Worm (Caenorhabditis elegans): ENCODE data around the gene plc-4.

plc-4 gene

DNA sequence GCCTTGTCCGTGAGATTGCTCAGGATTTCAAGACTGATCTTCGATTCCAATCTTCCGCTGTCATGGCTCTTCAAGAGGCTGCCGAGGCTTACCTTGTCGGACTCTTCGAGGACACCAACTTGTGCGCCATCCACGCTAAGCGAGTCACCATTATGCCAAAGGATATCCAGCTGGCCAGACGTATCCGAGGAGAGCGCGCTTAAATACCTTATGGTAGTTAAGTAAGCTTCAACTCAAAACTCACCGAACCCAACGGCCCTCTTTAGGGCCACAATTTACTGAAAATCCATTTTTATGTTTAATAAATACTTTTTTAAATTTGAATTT lies 24.0 kb downstream of the plc-4 start (continued):
- no peak for TF ChIP-seq akir-1 (GFP tag; optimal IDR thresholded peaks at IDR 0.05)
- TF ChIP-seq nhr-27 (tag; optimal IDR thresholded peaks at IDR 0.05) = no peak
- no peak for TF ChIP-seq hlh-12 (tag; optimal IDR thresholded peaks at IDR 0.05)
- no peak for TF ChIP-seq ama-1 (optimal IDR thresholded peaks at IDR 0.05)
- no peak for TF ChIP-seq ama-1 (GFP tag; optimal IDR thresholded peaks at IDR 0.05)
- TF ChIP-seq attf-3 (GFP tag; conservative IDR thresholded peaks at IDR 0.05) = no peak
- no peak for TF ChIP-seq ets-4 (GFP tag; optimal IDR thresholded peaks at IDR 0.05)
- TF ChIP-seq K12H6.12 (tag; optimal IDR thresholded peaks at IDR 0.05) = no peak
- no peak for TF ChIP-seq ztf-3 (GFP tag; optimal IDR thresholded peaks at IDR 0.05)
- TF ChIP-seq ekl-4 (GFP tag; IDR thresholded peaks at IDR 0.05) = peak; percentile 57; the same call in 1 of the 2 replicates
- TF ChIP-seq B0261.1 (tag; optimal IDR thresholded peaks at IDR 0.05) = no peak
- TF ChIP-seq zim-3 (tag; optimal IDR thresholded peaks at IDR 0.05) = no peak
- TF ChIP-seq bed-2 (GFP tag; IDR thresholded peaks at IDR 0.05) = no peak
- peak; percentile 27 for TF ChIP-seq athp-1 (tag; optimal IDR thresholded peaks at IDR 0.05)
- TF ChIP-seq snpc-3.4 (tag; optimal IDR thresholded peaks at IDR 0.05) = no peak
- TF ChIP-seq D2030.7 (GFP tag; IDR thresholded peaks at IDR 0.05) = no peak
- TF ChIP-seq aptf-3 (GFP tag; IDR thresholded peaks at IDR 0.05) = no peak; the same call in 1 of the 2 replicates
- peak; percentile 84 for TF ChIP-seq lin-26 (GFP tag; IDR thresholded peaks at IDR 0.05)
- TF ChIP-seq die-1 (tag; optimal IDR thresholded peaks at IDR 0.05) = peak; percentile 53
- TF ChIP-seq B0336.3 (GFP tag; IDR thresholded peaks at IDR 0.05) = peak; percentile 84
- TF ChIP-seq attf-6 (GFP tag; IDR thresholded peaks at IDR 0.05) = peak; percentile 63
- no peak for TF ChIP-seq F33H1.4 (GFP tag; IDR thresholded peaks at IDR 0.05)
- TF ChIP-seq egl-44 (GFP tag; IDR thresholded peaks at IDR 0.05) = no peak; the same call in 1 of the 2 replicates
- no peak for TF ChIP-seq ceh-40 (GFP tag; IDR thresholded peaks at IDR 0.05)
- TF ChIP-seq K11D2.4 (GFP tag; IDR thresholded peaks at IDR 0.05) = no peak
- no peak for TF ChIP-seq rpc-1 (optimal IDR thresholded peaks at IDR 0.05)
- no peak for TF ChIP-seq rpc-1 (tag; optimal IDR thresholded peaks at IDR 0.05)
- no peak for TF ChIP-seq B0019.2 (GFP tag; conservative IDR thresholded peaks at IDR 0.05)
- no peak for TF ChIP-seq tbx-9 (tag; optimal IDR thresholded peaks at IDR 0.05; ENCODE audit: borderline replicate concordance)
- no peak for TF ChIP-seq sdz-38 (tag; optimal IDR thresholded peaks at IDR 0.05)
- TF ChIP-seq pbrm-1 (GFP tag; IDR thresholded peaks at IDR 0.05) = no peak
- peak; percentile 51 for TF ChIP-seq tlf-1 (GFP tag; optimal IDR thresholded peaks at IDR 0.05)
- no peak for TF ChIP-seq dpff-1 (tag; optimal IDR thresholded peaks at IDR 0.05)
- TF ChIP-seq snpc-1.3 (tag; optimal IDR thresholded peaks at IDR 0.05; ENCODE audit: insufficient read depth) = no peak
- TF ChIP-seq dpl-1 (GFP tag; optimal IDR thresholded peaks at IDR 0.05) = no peak
- no peak for TF ChIP-seq lin-35 (GFP tag; optimal IDR thresholded peaks at IDR 0.05)
- no peak; the same call in 1 of the 2 replicates for TF ChIP-seq Y79H2A.3 (GFP tag; conservative IDR thresholded peaks at IDR 0.05)
- peak; percentile 75; the same call in 1 of the 2 replicates for TF ChIP-seq cebp-2 (GFP tag; IDR thresholded peaks at IDR 0.05)
- no peak for TF ChIP-seq lin-40 (tag; optimal IDR thresholded peaks at IDR 0.05)
- no peak for TF ChIP-seq Y56A3A.18 (GFP tag; IDR thresholded peaks at IDR 0.05)
- TF ChIP-seq F23B12.7 (tag; optimal IDR thresholded peaks at IDR 0.05; ENCODE audit: insufficient read depth) = no peak
- no peak for TF ChIP-seq somi-1 (GFP tag; optimal IDR thresholded peaks at IDR 0.05)
- TF ChIP-seq madf-3 (GFP tag; IDR thresholded peaks at IDR 0.05) = no peak
- TF ChIP-seq cebp-1 (GFP tag; IDR thresholded peaks at IDR 0.05) = no peak
- no peak for TF ChIP-seq cebp-1 (tag; optimal IDR thresholded peaks at IDR 0.05)
- no peak for TF ChIP-seq F57A8.1 (GFP tag; optimal IDR thresholded peaks at IDR 0.05)
- TF ChIP-seq ZK185.1 (tag; optimal IDR thresholded peaks at IDR 0.05; ENCODE audit: poor library complexity, severe bottlenecking) = no peak
- TF ChIP-seq F49E8.2 (tag; optimal IDR thresholded peaks at IDR 0.05; ENCODE audit: insufficient read depth) = no peak
- TF ChIP-seq snpc-1.1 (tag; optimal IDR thresholded peaks at IDR 0.05; ENCODE audit: insufficient read depth) = no peak

Measured in whole organism, young adult.